Fruit fly (Drosophila melanogaster) whole organism, embryonic: Measurements from ENCODE around the gene pod1.

Experiments
- B-H1 ChIP-seq: fragments of 200-800 bp; sonication (Bioruptor generic); IDR thresholded peaks from 3 replicates; pipeline ENCODE4 v1.3.6; 2022; ENCODE audit warnings: missing biosample characterization, missing genetic modification characterization
- Bgb ChIP-seq: fragments of 200-800 bp; sonication (Bioruptor generic); IDR thresholded peaks from 2 replicates; pipeline ENCODE4 v1.3.6; 2022; ENCODE audit warnings: missing biosample characterization, missing genetic modification characterization; ENCODE audit not compliant: partially characterized antibody
- CG10321 ChIP-seq: fragments of 200-800 bp; sonication (Bioruptor generic); IDR thresholded peaks from 2 replicates; pipeline ENCODE4 v1.3.6; 2022; ENCODE audit warnings: missing biosample characterization, missing genetic modification characterization
- CG11723 ChIP-seq: fragments of 200-800 bp; sonication (Bioruptor generic); optimal IDR thresholded peaks from 2 replicates; lab custom pipeline; 2017; ENCODE audit warnings: missing biosample characterization, mild to moderate bottlenecking, missing genetic modification characterization
- CG12219 ChIP-seq: fragments of 200-800 bp; sonication (Bioruptor generic); optimal IDR thresholded peaks from 3 replicates; lab custom pipeline; 2018; ENCODE audit warnings: missing biosample characterization, mild to moderate bottlenecking, missing genetic modification characterization
- CG17829 ChIP-seq: fragments of 200-800 bp; optimal IDR thresholded peaks from 2 replicates; lab custom pipeline; 2019; ENCODE audit warnings: missing biosample characterization, mild to moderate bottlenecking, missing genetic modification characterization, moderate library complexity
- CG18619 ChIP-seq: fragments of 200-800 bp; sonication (Bioruptor generic); optimal IDR thresholded peaks from 3 replicates; lab custom pipeline; 2017; ENCODE audit warnings: missing biosample characterization, mild to moderate bottlenecking, missing genetic modification characterization
- CG2875 ChIP-seq: fragments of 200-800 bp; sonication (Bioruptor generic); optimal IDR thresholded peaks from 2 replicates; lab custom pipeline; 2017; ENCODE audit warnings: missing biosample characterization, mild to moderate bottlenecking, missing genetic modification characterization, missing genetic modification reagents
- CG30431 ChIP-seq: fragments of 200-800 bp; sonication (Bioruptor generic); optimal IDR thresholded peaks from 2 replicates; lab custom pipeline; 2017; ENCODE audit warnings: missing biosample characterization, missing genetic modification characterization
- CG32772 ChIP-seq: fragments of 200-800 bp; sonication (Bioruptor generic); IDR thresholded peaks from 2 replicates; pipeline ENCODE4 v1.3.6; 2022; ENCODE audit warnings: missing biosample characterization, missing genetic modification characterization
- CG3995 ChIP-seq: fragments of 200-800 bp; sonication (Bioruptor generic); optimal IDR thresholded peaks from 3 replicates; lab custom pipeline; 2016; ENCODE audit warnings: missing biosample characterization, missing genetic modification characterization
- CG5953 ChIP-seq: fragments of 200-800 bp; sonication (Bioruptor generic); IDR thresholded peaks from 2 replicates; pipeline ENCODE4 v1.3.6; 2022; ENCODE audit warnings: missing biosample characterization, missing genetic modification characterization
- CG7271 ChIP-seq: fragments of 200-800 bp; sonication (Bioruptor generic); optimal IDR thresholded peaks from 2 replicates; lab custom pipeline; 2018; ENCODE audit warnings: missing biosample characterization, mild to moderate bottlenecking, missing genetic modification characterization, moderate library complexity
- CG7839 ChIP-seq: fragments of 200-800 bp; sonication (Bioruptor generic); optimal IDR thresholded peaks from 3 replicates; lab custom pipeline; 2018; ENCODE audit warnings: missing biosample characterization, mild to moderate bottlenecking, missing genetic modification characterization, moderate library complexity
- CG8924 ChIP-seq: fragments of 200-800 bp; optimal IDR thresholded peaks from 3 replicates; lab custom pipeline; 2019; ENCODE audit warnings: missing biosample characterization, mild to moderate bottlenecking, missing genetic modification characterization, moderate library complexity
- CG9817 ChIP-seq: fragments of 200-800 bp; sonication (Bioruptor generic); optimal IDR thresholded peaks from 2 replicates; lab custom pipeline; 2018; ENCODE audit warnings: missing biosample characterization, mild to moderate bottlenecking, missing genetic modification characterization, moderate library complexity
- CHES-1-like ChIP-seq: fragments of 200-800 bp; sonication (Bioruptor generic); optimal IDR thresholded peaks from 2 replicates; lab custom pipeline; 2016; ENCODE audit warnings: missing biosample characterization, missing genetic modification characterization
- CkIIα-i1 ChIP-seq: fragments of 200-800 bp; sonication (Bioruptor generic); IDR thresholded peaks from 2 replicates; pipeline ENCODE4 v1.3.6; 2022; ENCODE audit warnings: missing biosample characterization, missing genetic modification characterization
- CrebB ChIP-seq: fragments of 200-800 bp; sonication (Bioruptor generic); optimal IDR thresholded peaks from 3 replicates; lab custom pipeline; 2018; ENCODE audit warnings: missing biosample characterization, mild to moderate bottlenecking, missing genetic modification characterization
- Drgx ChIP-seq: fragments of 200-800 bp; sonication (Bioruptor generic); IDR thresholded peaks from 2 replicates; pipeline ENCODE4 v1.3.6; 2022; ENCODE audit warnings: missing biosample characterization, missing genetic modification characterization
- E2f1 ChIP-seq: fragments of 200-800 bp; sonication (Bioruptor generic); IDR thresholded peaks from 2 replicates; pipeline ENCODE4 v1.3.6; 2022; ENCODE audit warnings: missing biosample characterization, missing genetic modification characterization
- Eip74EF ChIP-seq, 2 experiments: fragments of 200-800 bp in 1 of 2; fragments of >200 bp in 1 of 2; sonication (Bioruptor generic) in 1 of 2; optimal IDR thresholded peaks; 2 replicates each; lab custom pipeline; 2017 to 2019; ENCODE audit warnings: missing biosample characterization in 2 of 2, missing genetic modification characterization in 2 of 2, mild to moderate bottlenecking in 1 of 2, moderate library complexity in 1 of 2
- Gug ChIP-seq: fragments of 200-800 bp; sonication (Bioruptor generic); IDR thresholded peaks from 4 replicates; pipeline ENCODE4 v1.3.6; 2022; ENCODE audit warnings: missing biosample characterization, missing genetic modification characterization
- HLH3B ChIP-seq: fragments of 200-800 bp; sonication (Bioruptor generic); IDR thresholded peaks from 2 replicates; pipeline ENCODE4 v1.3.6; 2022; ENCODE audit warnings: missing biosample characterization, missing genetic modification characterization
- Max ChIP-seq: fragments of 200-800 bp; sonication (Bioruptor generic); optimal IDR thresholded peaks from 2 replicates; lab custom pipeline; 2016; ENCODE audit warnings: missing biosample characterization, mild to moderate bottlenecking, missing genetic modification characterization
- Meics ChIP-seq: fragments of 200-800 bp; sonication (Bioruptor generic); optimal IDR thresholded peaks from 2 replicates; lab custom pipeline; 2017; ENCODE audit warnings: missing biosample characterization, mild to moderate bottlenecking, missing genetic modification characterization
- NFAT ChIP-seq: fragments of 200-800 bp; sonication (Bioruptor generic); IDR thresholded peaks from 2 replicates; pipeline ENCODE4 v1.3.6; 2022; ENCODE audit warnings: missing biosample characterization, missing genetic modification characterization
- Nf-YA ChIP-seq: fragments of 200-800 bp; sonication (Bioruptor generic); IDR thresholded peaks from 2 replicates; pipeline ENCODE4 v1.3.6; 2022; ENCODE audit warnings: missing biosample characterization, missing genetic modification characterization
- Nf-YC ChIP-seq: fragments of 200-800 bp; optimal IDR thresholded peaks from 3 replicates; lab custom pipeline; 2019; ENCODE audit warnings: missing biosample characterization, mild to moderate bottlenecking, missing genetic modification characterization, moderate library complexity
- Ssrp ChIP-seq: fragments of 200-800 bp; sonication (Bioruptor generic); optimal IDR thresholded peaks from 2 replicates; lab custom pipeline; 2018; ENCODE audit warnings: missing biosample characterization, mild to moderate bottlenecking, missing genetic modification characterization, moderate library complexity
- Stat92E ChIP-seq, 3 experiments: fragments of >200 bp in 2 of 3; fragments of 200-800 bp in 1 of 3; sonication (Bioruptor generic) in 1 of 3; optimal IDR thresholded peaks; 2 replicates each; lab custom pipeline; 2017 to 2019; ENCODE audit warnings: missing biosample characterization in 3 of 3, missing genetic modification characterization in 3 of 3, mild to moderate bottlenecking in 1 of 3, moderate library complexity in 1 of 3
- Vsx1 ChIP-seq: fragments of 200-800 bp; sonication (Bioruptor generic); optimal IDR thresholded peaks from 2 replicates; lab custom pipeline; 2017; ENCODE audit warnings: missing biosample characterization, mild to moderate bottlenecking, missing genetic modification characterization, missing genetic modification reagents
- bab2 ChIP-seq: fragments of 200-800 bp; sonication (Bioruptor generic); optimal IDR thresholded peaks from 2 replicates; lab custom pipeline; 2016; ENCODE audit warnings: missing biosample characterization, missing genetic modification characterization
- bowl ChIP-seq: fragments of 200-800 bp; sonication (Bioruptor generic); IDR thresholded peaks from 2 replicates; pipeline ENCODE4 v1.3.6; 2022; ENCODE audit warnings: missing biosample characterization, missing genetic modification characterization
- dimm ChIP-seq: fragments of 200-800 bp; sonication (Bioruptor generic); IDR thresholded peaks from 2 replicates; pipeline ENCODE4 v1.3.6; 2022; ENCODE audit warnings: missing biosample characterization, missing genetic modification characterization
- ewg ChIP-seq: fragments of 200-800 bp; sonication (Bioruptor generic); optimal IDR thresholded peaks from 3 replicates; lab custom pipeline; 2017; ENCODE audit warnings: mild to moderate bottlenecking, missing biosample characterization, missing genetic modification reagents, missing genetic modification characterization
- gce ChIP-seq: fragments of 200-800 bp; sonication (Bioruptor generic); IDR thresholded peaks from 3 replicates; pipeline ENCODE4 v1.3.6; 2022; ENCODE audit warnings: missing biosample characterization, missing genetic modification characterization
- lola ChIP-seq, 3 experiments: fragments of >200 bp in 2 of 3; fragments of 200-800 bp in 1 of 3; sonication (Bioruptor generic) in 1 of 3; optimal IDR thresholded peaks; 2 replicates each; lab custom pipeline; 2017 to 2019; ENCODE audit warnings: missing biosample characterization in 3 of 3, missing genetic modification characterization in 3 of 3, mild to moderate bottlenecking in 1 of 3, moderate library complexity in 1 of 3
- org-1 ChIP-seq: fragments of 200-800 bp; sonication (Bioruptor generic); optimal IDR thresholded peaks from 2 replicates; lab custom pipeline; 2017; ENCODE audit warnings: missing biosample characterization, missing genetic modification characterization
- otp ChIP-seq: fragments of 200-800 bp; sonication (Bioruptor generic); IDR thresholded peaks from 3 replicates; pipeline ENCODE4, ENCODE4 v1.3.6; 2022; ENCODE audit warnings: missing biosample characterization, missing genetic modification characterization
- pan ChIP-seq, 4 experiments: fragments of >200 bp in 3 of 4; fragments of 200-800 bp in 1 of 4; sonication (Bioruptor generic) in 1 of 4; optimal IDR thresholded peaks in 3 of 4; IDR thresholded peaks in 1 of 4; 2 replicates each; pipeline versions ENCODE4 v1.3.6 to Lab custom; 2017 to 2022; ENCODE audit warnings: missing biosample characterization in 2 of 4, missing genetic modification characterization in 2 of 4, mixed read lengths in 1 of 4
- pho ChIP-seq: fragments of 200-800 bp; sonication (Bioruptor generic); optimal IDR thresholded peaks from 2 replicates; lab custom pipeline; 2016; ENCODE audit warnings: missing biosample characterization, missing genetic modification characterization
- prd ChIP-seq, 3 experiments: fragments of >200 bp in 2 of 3; fragments of 200-800 bp in 1 of 3; sonication (Bioruptor generic) in 1 of 3; optimal IDR thresholded peaks in 2 of 3; IDR thresholded peaks in 1 of 3; 2 replicates in 2 of 3; 3 replicates in 1 of 3; pipeline versions ENCODE4 v1.3.6 to Lab custom; 2017 to 2022; ENCODE audit warnings: missing biosample characterization in 1 of 3, missing genetic modification characterization in 1 of 3
- rib ChIP-seq: fragments of 200-800 bp; sonication (Bioruptor generic); IDR thresholded peaks from 2 replicates; pipeline ENCODE4 v1.3.6; 2022; ENCODE audit warnings: missing biosample characterization, missing genetic modification characterization
- slbo ChIP-seq: fragments of 200-800 bp; sonication (Bioruptor generic); IDR thresholded peaks from 2 replicates; pipeline ENCODE4 v1.3.6; 2022; ENCODE audit warnings: missing biosample characterization, missing genetic modification characterization
- ssp ChIP-seq: fragments of 200-800 bp; sonication (Bioruptor generic); IDR thresholded peaks from 2 replicates; pipeline ENCODE4 v1.3.6; 2022; ENCODE audit warnings: missing biosample characterization, missing genetic modification characterization
- wor ChIP-seq: fragments of 200-800 bp; sonication (Bioruptor generic); IDR thresholded peaks from 2 replicates; pipeline ENCODE4 v1.3.6; 2022; ENCODE audit warnings: missing biosample characterization, missing genetic modification characterization

Gene pod1

DNA sequence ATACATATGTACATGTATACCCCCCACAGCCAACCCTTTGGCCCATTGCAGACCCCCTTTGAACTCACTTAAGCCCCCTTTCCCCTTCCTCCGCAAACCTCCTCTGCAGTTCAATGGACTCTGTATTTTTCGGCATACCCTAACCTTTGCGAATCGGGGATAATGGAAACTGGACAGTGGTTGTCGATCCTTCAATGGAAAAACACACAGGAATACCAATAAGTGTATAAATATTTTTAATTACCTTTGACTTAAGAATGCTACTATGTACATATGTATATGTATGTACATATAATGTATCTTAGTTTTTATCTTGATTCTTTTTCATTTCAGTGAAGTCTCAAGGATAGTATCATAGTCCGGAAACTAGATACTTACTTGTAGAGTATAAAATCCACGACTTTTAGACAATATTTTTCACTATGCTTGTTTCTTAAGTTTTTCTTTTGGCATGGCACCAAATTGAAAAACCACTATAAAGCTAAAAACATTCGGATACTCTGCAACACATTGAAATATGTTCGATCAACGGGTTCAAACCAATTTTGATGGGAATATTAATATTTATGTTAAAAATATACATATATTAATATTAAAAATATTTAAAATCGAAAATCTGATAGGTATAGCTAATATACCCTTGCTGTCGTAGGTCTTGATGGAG is 53.0 kb downstream of the pod1 start (continued):
- TF ChIP-seq bowl: peak; percentile 12; the same call in 1 of the 2 replicates
- peak; percentile 75 for TF ChIP-seq Ssrp
- peak; percentile 81 for TF ChIP-seq HLH3B
- TF ChIP-seq bab2 (GFP tag; lab: Kevin White, UChicago): peak; percentile 7
- TF ChIP-seq CG3995 (GFP tag; lab: Kevin White, UChicago): no peak
- peak; percentile 54 for TF ChIP-seq Vsx1 (GFP tag; lab: Kevin White, UChicago)
- no peak for TF ChIP-seq CkIIα-i1 (GFP tag; lab: Robert Waterston, UW)
- TF ChIP-seq CHES-1-like: no peak
- TF ChIP-seq otp (GFP tag; lab: Robert Waterston, UW): 0 out of 3 replicates have a peak, but pooled peaks have one; percentile 25
- TF ChIP-seq CG5953: peak; percentile 59
- no peak for TF ChIP-seq pho
- TF ChIP-seq slbo (GFP tag; lab: Robert Waterston, UW): peak; percentile 82
- no peak for TF ChIP-seq prd (optimal IDR thresholded peaks at IDR 0.05; lab: Kevin White, UChicago)
- TF ChIP-seq prd (GFP tag; IDR thresholded peaks at IDR 0.05; lab: Robert Waterston, UW): peak; percentile 73
- TF ChIP-seq Gug (GFP tag; lab: Robert Waterston, UW): peak; percentile 26; the same call in 1 of the 4 replicates
- no peak for TF ChIP-seq pan (optimal IDR thresholded peaks at IDR 0.05; lab: Kevin White, UChicago)
- TF ChIP-seq pan (GFP tag; optimal IDR thresholded peaks at IDR 0.05 in 1 of 2, IDR thresholded peaks at IDR 0.05 in 1 of 2): peak in 1 of 2 experiments; percentile 82
- no peak for TF ChIP-seq CG7271 (tag; lab: Kevin White, UChicago)
- TF ChIP-seq B-H1 (GFP tag; lab: Robert Waterston, UW): peak; percentile 62
- peak; percentile 47 for TF ChIP-seq CG12219 (GFP tag; lab: Kevin White, UChicago)
- TF ChIP-seq CG10321 (GFP tag; lab: Robert Waterston, UW): peak; percentile 68; the same call in 1 of the 2 replicates
- 0 out of 3 replicates have a peak, but pooled peaks have one; percentile 54 for TF ChIP-seq gce (GFP tag; lab: Robert Waterston, UW)
- TF ChIP-seq Bgb (GFP tag; lab: Robert Waterston, UW): no peak
- TF ChIP-seq CG7839 (tag; lab: Kevin White, UChicago): peak; percentile 82
- no peak for TF ChIP-seq CG11723 (GFP tag; lab: Kevin White, UChicago)
- TF ChIP-seq Max (GFP tag; lab: Kevin White, UChicago): peak; percentile 11
- no peak for TF ChIP-seq Stat92E (GFP tag; optimal IDR thresholded peaks at IDR 0.05; lab: Kevin White, UChicago)
- TF ChIP-seq ssp: peak; percentile 60; the same call in 1 of the 2 replicates
- TF ChIP-seq org-1 (GFP tag; lab: Kevin White, UChicago): peak; percentile 33
- TF ChIP-seq E2f1 (GFP tag; lab: Robert Waterston, UW): peak; percentile 59; the same call in 1 of the 2 replicates
- TF ChIP-seq CG2875 (GFP tag; lab: Kevin White, UChicago): peak; percentile 32
- TF ChIP-seq Drgx (GFP tag; lab: Robert Waterston, UW): peak; percentile 70
- TF ChIP-seq CG30431 (GFP tag; lab: Kevin White, UChicago): peak; percentile 46
- peak; percentile 52 for TF ChIP-seq CG9817 (tag; lab: Kevin White, UChicago)
- TF ChIP-seq ewg (GFP tag; lab: Kevin White, UChicago): peak; percentile 42
- TF ChIP-seq lola (GFP tag; optimal IDR thresholded peaks at IDR 0.05; lab: Kevin White, UChicago): peak in 2 of 3 experiments; percentile 1 to 16
- peak; percentile 67 for TF ChIP-seq CG18619 (GFP tag; lab: Kevin White, UChicago)
- TF ChIP-seq CG32772 (GFP tag; lab: Robert Waterston, UW): peak; percentile 68
- TF ChIP-seq Eip74EF (GFP tag; optimal IDR thresholded peaks at IDR 0.05; lab: Kevin White, UChicago): peak in 1 of 2 experiments; percentile 31
- TF ChIP-seq rib (GFP tag; lab: Robert Waterston, UW): 0 out of 2 replicates have a peak, but pooled peaks have one; percentile 17
- TF ChIP-seq Nf-YC (tag; lab: Kevin White, UChicago): peak; percentile 46
- peak; percentile 42 for TF ChIP-seq wor (GFP tag; lab: Robert Waterston, UW)
- peak; percentile 38; the same call in 1 of the 2 replicates for TF ChIP-seq NFAT (GFP tag; lab: Robert Waterston, UW)
- TF ChIP-seq dimm (GFP tag; lab: Robert Waterston, UW): peak; percentile 26; the same call in 1 of the 2 replicates
- TF ChIP-seq CG8924 (tag; lab: Kevin White, UChicago): peak; percentile 71
- TF ChIP-seq Nf-YA (GFP tag; lab: Robert Waterston, UW): peak; percentile 60
- peak; percentile 78 for TF ChIP-seq Meics (GFP tag; lab: Kevin White, UChicago)
- peak; percentile 18 for TF ChIP-seq CrebB (tag; lab: Kevin White, UChicago)
- peak; percentile 58 for TF ChIP-seq CG17829
